Worm (Caenorhabditis elegans) whole organism, late embryonic: Measurements from ENCODE around the gene syx-4.

Experiments used
- C08G9.2 ChIP-seq: sonication (generic microtip); optimal IDR thresholded peaks from 2 replicates; lab custom pipeline; 2016; ENCODE audit warnings: mild to moderate bottlenecking, missing genetic modification characterization, moderate library complexity, missing compliant biosample characterization
- K02D7.2 ChIP-seq: sonication (generic microtip); optimal IDR thresholded peaks from 2 replicates; lab custom pipeline; 2017; ENCODE audit warnings: mild to moderate bottlenecking, missing genetic modification characterization, missing compliant biosample characterization
- K09A11.1 ChIP-seq: sonication (generic microtip); optimal IDR thresholded peaks from 2 replicates; lab custom pipeline; 2017; ENCODE audit warnings: antibody characterized with exemption, mild to moderate bottlenecking, missing genetic modification characterization, missing compliant biosample characterization; ENCODE audit not compliant: insufficient read depth
- Y22D7AL.16 ChIP-seq: sonication (generic microtip); optimal IDR thresholded peaks from 2 replicates; lab custom pipeline; 2016; ENCODE audit warnings: missing genetic modification characterization, missing compliant biosample characterization
- ceh-2 ChIP-seq: sonication (generic microtip); optimal IDR thresholded peaks from 2 replicates; lab custom pipeline; 2016; ENCODE audit warnings: missing genotype, missing genetic modification characterization, missing compliant biosample characterization
- ceh-24 ChIP-seq: sonication (generic microtip); optimal IDR thresholded peaks from 2 replicates; lab custom pipeline; 2016; ENCODE audit warnings: mild to moderate bottlenecking, missing genetic modification characterization, missing compliant biosample characterization
- ceh-31 ChIP-seq: sonication (generic microtip); optimal IDR thresholded peaks from 2 replicates; lab custom pipeline; 2016; ENCODE audit warnings: missing genetic modification characterization, missing compliant biosample characterization
- ceh-45 ChIP-seq: fragments of 200-800 bp; sonication (Bioruptor generic); IDR thresholded peaks from 2 replicates; pipeline ENCODE4 v1.3.6; 2022; ENCODE audit warnings: missing genetic modification reagents, missing genetic modification characterization, missing compliant biosample characterization
- ceh-48 ChIP-seq: sonication (generic microtip); optimal IDR thresholded peaks from 2 replicates; lab custom pipeline; 2016; ENCODE audit warnings: missing genetic modification characterization, inconsistent platforms, missing compliant biosample characterization
- ceh-6 ChIP-seq: fragments of 200-800 bp; sonication (Bioruptor generic); optimal IDR thresholded peaks from 2 replicates; lab custom pipeline; 2018; ENCODE audit warnings: mild to moderate bottlenecking, missing genetic modification characterization, missing compliant biosample characterization
- ceh-9 ChIP-seq: sonication (generic microtip); optimal IDR thresholded peaks from 2 replicates; lab custom pipeline; 2016; ENCODE audit warnings: mild to moderate bottlenecking, missing genetic modification characterization, inconsistent platforms, missing compliant biosample characterization
- che-1 ChIP-seq: sonication (generic microtip); optimal IDR thresholded peaks from 2 replicates; lab custom pipeline; 2016; ENCODE audit warnings: mild to moderate bottlenecking, missing genetic modification characterization, missing compliant biosample characterization
- dmd-4 ChIP-seq: sonication (generic microtip); optimal IDR thresholded peaks from 2 replicates; lab custom pipeline; 2016; ENCODE audit warnings: borderline replicate concordance, missing genetic modification characterization, missing compliant biosample characterization
- elt-2 ChIP-seq: sonication (generic microtip); optimal IDR thresholded peaks from 2 replicates; lab custom pipeline; 2016; ENCODE audit warnings: missing genetic modification reagents, missing genetic modification characterization, missing compliant biosample characterization
- ets-4 ChIP-seq: sonication (generic microtip); optimal IDR thresholded peaks from 2 replicates; lab custom pipeline; 2016; ENCODE audit warnings: missing genetic modification characterization, missing compliant biosample characterization
- fkh-6 ChIP-seq: sonication (generic microtip); optimal IDR thresholded peaks from 2 replicates; lab custom pipeline; 2016; ENCODE audit warnings: missing genetic modification characterization, missing compliant biosample characterization
- hlh-15 ChIP-seq: sonication (generic microtip); optimal IDR thresholded peaks from 2 replicates; lab custom pipeline; 2016; ENCODE audit warnings: missing genetic modification characterization, missing compliant biosample characterization
- hlh-30 ChIP-seq: sonication (generic microtip); optimal IDR thresholded peaks from 2 replicates; lab custom pipeline; 2017; ENCODE audit warnings: antibody characterized with exemption, missing genetic modification characterization, missing compliant biosample characterization; ENCODE audit not compliant: insufficient read depth
- hlh-6 ChIP-seq: sonication (generic microtip); optimal IDR thresholded peaks from 2 replicates; lab custom pipeline; 2016; ENCODE audit warnings: missing genotype, missing genetic modification characterization, missing compliant biosample characterization
- hlh-8 ChIP-seq: sonication (generic microtip); optimal IDR thresholded peaks from 2 replicates; lab custom pipeline; 2016; ENCODE audit warnings: missing genotype, missing genetic modification characterization, missing compliant biosample characterization
- lim-6 ChIP-seq: sonication (generic microtip); optimal IDR thresholded peaks from 2 replicates; lab custom pipeline; 2016; ENCODE audit warnings: missing genetic modification characterization, missing compliant biosample characterization
- mec-3 ChIP-seq: sonication (generic microtip); optimal IDR thresholded peaks from 2 replicates; lab custom pipeline; 2016; ENCODE audit warnings: borderline replicate concordance, missing genetic modification characterization, missing compliant biosample characterization
- nhr-11 ChIP-seq: fragments of 150-350 bp; optimal IDR thresholded peaks from 2 replicates; lab custom pipeline; 2014; ENCODE audit warnings: missing biosample characterization, missing genetic modification characterization
- npax-4 ChIP-seq: sonication (generic microtip); optimal IDR thresholded peaks from 2 replicates; lab custom pipeline; 2016; ENCODE audit warnings: missing genetic modification characterization, missing compliant biosample characterization
- odd-2 ChIP-seq: sonication (generic microtip); optimal IDR thresholded peaks from 2 replicates; lab custom pipeline; 2017; ENCODE audit warnings: antibody characterized with exemption, mild to moderate bottlenecking, missing genetic modification characterization, missing compliant biosample characterization
- pag-3 ChIP-seq: sonication (generic microtip); optimal IDR thresholded peaks from 2 replicates; lab custom pipeline; 2016; ENCODE audit warnings: missing compliant biosample characterization, missing genetic modification characterization, borderline replicate concordance
- pat-9 ChIP-seq: fragments of 200-800 bp; sonication (Bioruptor generic); optimal IDR thresholded peaks from 2 replicates; lab custom pipeline; 2018; ENCODE audit warnings: mild to moderate bottlenecking, missing genetic modification characterization, moderate library complexity, missing compliant biosample characterization
- pax-1 ChIP-seq: fragments of 150-350 bp; optimal IDR thresholded peaks from 2 replicates; lab custom pipeline; 2014; ENCODE audit warnings: missing biosample characterization, missing genetic modification characterization
- pha-4 ChIP-seq: fragments of 150-350 bp; optimal IDR thresholded peaks from 2 replicates; lab custom pipeline; 2018; ENCODE audit warnings: missing biosample characterization, missing genetic modification reagents, missing genetic modification characterization
- pqm-1 ChIP-seq: sonication (generic microtip); optimal IDR thresholded peaks from 2 replicates; lab custom pipeline; 2016; ENCODE audit warnings: missing genetic modification characterization, missing compliant biosample characterization
- tbx-7 ChIP-seq: sonication (generic microtip); optimal IDR thresholded peaks from 2 replicates; lab custom pipeline; 2016; ENCODE audit warnings: missing genotype, missing genetic modification characterization, missing compliant biosample characterization
- unc-3 ChIP-seq, 2 experiments: fragments of 200-800 bp in 1 of 2; sonication (Bioruptor generic) in 1 of 2; sonication (generic microtip) in 1 of 2; conservative IDR thresholded peaks in 1 of 2; optimal IDR thresholded peaks in 1 of 2; 2 replicates each; pipeline versions ENCODE4 v1.3.6 to Lab custom; 2016 to 2022; ENCODE audit warnings: missing compliant biosample characterization in 2 of 2, missing genetic modification characterization in 2 of 2, missing genetic modification reagents in 1 of 2
- zip-5 ChIP-seq: sonication (generic microtip); optimal IDR thresholded peaks from 2 replicates; lab custom pipeline; 2016; ENCODE audit warnings: missing genetic modification characterization, missing compliant biosample characterization
- ztf-16 ChIP-seq: sonication (generic microtip); optimal IDR thresholded peaks from 2 replicates; lab custom pipeline; 2017; ENCODE audit warnings: missing genetic modification characterization, missing compliant biosample characterization

The syx-4 gene

DNA sequence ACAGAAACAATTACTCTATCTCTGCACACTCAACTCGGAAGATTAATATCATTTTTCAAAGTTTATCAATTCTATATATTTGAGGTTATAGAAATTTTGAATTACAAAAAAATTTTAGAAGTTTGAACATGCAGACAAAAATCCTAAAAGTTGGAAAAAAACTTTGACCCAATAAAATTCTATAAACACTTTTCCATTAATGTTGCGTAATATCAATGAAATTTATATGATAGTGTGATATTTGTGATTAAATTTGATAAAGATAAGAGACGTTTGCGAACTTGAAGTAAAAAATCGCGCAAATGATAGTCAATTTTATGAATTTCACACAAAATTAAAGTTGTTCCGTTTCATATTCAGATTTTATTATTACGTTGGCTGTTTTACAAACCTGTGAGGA lies 3.0 kb upstream of the syx-4 start:
- TF ChIP-seq elt-2 (tag; lab: Kevin White, UChicago) (peak; percentile 68), ceh-6 (GFP tag; lab: Kevin White, UChicago) (no peak)

DNA sequence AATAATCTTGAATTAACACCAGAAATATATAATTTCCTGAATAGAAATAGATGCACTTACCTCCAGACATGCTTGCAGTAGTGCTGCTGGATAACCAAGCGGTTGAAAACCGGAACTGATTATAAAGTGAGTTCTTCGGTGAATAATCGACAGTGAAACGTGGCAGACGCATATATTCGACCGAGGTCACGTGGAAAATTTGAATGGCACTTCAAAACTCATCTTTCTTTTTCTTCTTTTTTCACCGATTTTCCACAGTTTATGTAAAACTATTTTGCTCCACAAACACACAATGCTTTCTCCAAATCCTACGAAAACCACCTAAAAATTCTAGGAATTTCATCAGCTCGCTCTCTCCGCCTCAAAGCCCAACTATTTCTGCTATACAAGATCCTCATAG lies 3.1 kb downstream of the syx-4 start, which contains the start of gene ant-1.4:
Gene ant-1.4 (minus strand): TSS at position 101 of the 400 bp plus-strand sequence.
- TF ChIP-seq ceh-48 (tag; lab: Kevin White, UChicago) = no peak

ce11 chrIV:8461177-8461576 lies 4.1 kb downstream of the syx-4 start:
- no peak for TF ChIP-seq ztf-16 (tag; lab: Kevin White, UChicago)
- no peak for TF ChIP-seq pha-4 (tag; lab: Kevin White, UChicago)
- no peak for TF ChIP-seq lim-6 (tag; lab: Kevin White, UChicago)
- no peak for TF ChIP-seq pat-9 (tag; lab: Kevin White, UChicago)
- no peak for TF ChIP-seq hlh-8 (tag; lab: Kevin White, UChicago)
- no peak for TF ChIP-seq dmd-4 (tag; lab: Kevin White, UChicago)
- TF ChIP-seq che-1 (tag; lab: Kevin White, UChicago) = no peak
- TF ChIP-seq ets-4 (tag; lab: Kevin White, UChicago) = no peak

- TF ChIP-seq tbx-7 (tag; lab: Kevin White, UChicago) = no peak
- TF ChIP-seq mec-3 (tag; lab: Kevin White, UChicago) = no peak
- no peak for TF ChIP-seq pax-1 (tag; lab: Kevin White, UChicago)
- TF ChIP-seq hlh-15 (tag; lab: Kevin White, UChicago) = no peak
- no peak for TF ChIP-seq Y22D7AL.16 (tag; lab: Kevin White, UChicago)
- no peak for TF ChIP-seq ceh-9 (tag; lab: Kevin White, UChicago)
- no peak for TF ChIP-seq npax-4 (tag; lab: Kevin White, UChicago)
- no peak for TF ChIP-seq ceh-45 (GFP tag; lab: Robert Waterston, UW)
- no peak for TF ChIP-seq K09A11.1 (tag; lab: Kevin White, UChicago)
- TF ChIP-seq ceh-31 (tag; lab: Kevin White, UChicago) = no peak
Measured at ce11 chrIV:8462376-8462775, 5.3 kb downstream of the syx-4 start.

DNA sequence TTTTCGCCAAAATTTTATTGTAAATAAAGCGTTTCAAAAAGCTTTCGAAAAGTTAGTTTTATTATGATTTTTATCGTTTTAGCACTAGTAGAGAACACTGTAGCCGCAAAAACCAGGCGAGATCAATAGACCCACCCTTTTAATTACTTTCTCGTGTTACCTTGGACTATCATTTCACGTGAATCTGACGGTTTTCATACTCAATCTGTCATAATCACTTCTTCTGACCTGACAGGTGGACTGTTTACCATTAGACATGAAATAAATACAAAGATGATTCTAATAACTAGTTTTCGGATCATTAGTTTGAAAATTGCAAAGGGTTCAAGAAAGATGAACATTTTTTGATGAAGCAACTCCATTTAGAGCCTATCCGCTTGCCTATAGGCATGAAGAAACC lies 6.0 kb downstream of the syx-4 start:
- no peak for TF ChIP-seq ets-4 (tag; lab: Kevin White, UChicago)
- TF ChIP-seq hlh-6 (tag; lab: Kevin White, UChicago) = no peak

ce11 chrIV:8463716-8464115 lies 6.6 kb downstream of the syx-4 start, which contains the start of gene str-176:
Gene str-176, minus strand, starts transcription at chrIV:8463816.
- TF ChIP-seq fkh-6 (tag; lab: Kevin White, UChicago) (no peak), ceh-45 (GFP tag; lab: Robert Waterston, UW) (no peak), ets-4 (tag; lab: Kevin White, UChicago) (no peak), ceh-6 (GFP tag; lab: Kevin White, UChicago) (no peak), ceh-9 (tag; lab: Kevin White, UChicago) (no peak), hlh-6 (tag; lab: Kevin White, UChicago) (no peak), zip-5 (tag; lab: Kevin White, UChicago) (no peak), unc-3 (GFP tag; conservative IDR thresholded peaks at IDR 0.05; lab: Robert Waterston, UW) (no peak), unc-3 (tag; optimal IDR thresholded peaks at IDR 0.05; lab: Kevin White, UChicago) (no peak)

DNA sequence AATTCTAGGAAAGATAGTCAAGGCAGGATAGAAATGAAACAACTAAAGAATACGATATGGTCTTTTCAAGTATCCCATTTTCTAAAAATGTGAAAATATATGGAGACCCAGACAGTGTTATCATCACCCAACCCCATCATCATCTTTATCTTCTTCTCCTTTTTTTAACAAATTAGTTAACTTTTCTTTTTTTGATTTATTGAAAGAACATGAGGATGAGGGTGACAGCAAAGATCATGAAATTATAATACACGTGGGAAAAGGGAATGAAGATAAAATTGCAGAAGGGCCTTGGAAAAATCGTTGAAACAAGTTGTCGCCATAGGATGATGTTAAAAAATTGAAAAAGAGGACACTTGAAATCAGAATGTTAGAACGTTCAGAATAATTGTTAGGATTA lies 7.1 kb downstream of the syx-4 start:
- no peak for TF ChIP-seq ceh-2 (tag; lab: Kevin White, UChicago)
- TF ChIP-seq C08G9.2 = no peak
- no peak for TF ChIP-seq ztf-16 (tag; lab: Kevin White, UChicago)
- no peak for TF ChIP-seq Y22D7AL.16 (tag; lab: Kevin White, UChicago)
- TF ChIP-seq K02D7.2 (tag; lab: Kevin White, UChicago) = no peak
- no peak for TF ChIP-seq pag-3
- TF ChIP-seq odd-2 = no peak
- no peak for TF ChIP-seq hlh-8 (tag; lab: Kevin White, UChicago)
- no peak for TF ChIP-seq hlh-15 (tag; lab: Kevin White, UChicago)
- TF ChIP-seq nhr-11 (tag; lab: Kevin White, UChicago) = no peak
- no peak for TF ChIP-seq ceh-24
- TF ChIP-seq tbx-7 (tag; lab: Kevin White, UChicago) = no peak
- no peak for TF ChIP-seq pqm-1
- no peak for TF ChIP-seq hlh-30 (tag; lab: Kevin White, UChicago)
